Worm (Caenorhabditis elegans): ENCODE measurements around the gene nhr-78.
A peak's percentile ranks its signal among the peaks of the same experiment; 100 is the strongest.

Gene nhr-78

DNA sequence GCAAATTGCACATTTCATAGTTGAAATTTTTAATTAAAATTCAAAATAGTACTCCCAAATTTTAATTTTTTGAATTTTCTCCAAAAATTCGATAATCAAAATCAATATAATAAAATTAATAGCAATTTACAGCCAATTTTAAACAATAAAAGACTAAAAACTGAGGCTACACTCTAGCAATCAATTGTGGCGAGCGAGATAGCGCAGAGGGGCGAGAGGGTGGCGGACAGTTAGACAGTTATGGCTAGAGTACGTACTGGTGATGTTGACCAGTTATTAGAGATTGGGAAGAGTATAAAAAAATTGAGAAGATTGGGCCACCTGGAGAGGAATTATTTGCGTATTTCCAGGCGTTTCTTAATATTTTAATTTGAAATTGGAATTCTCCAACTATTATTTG, at the start of gene nhr-78:
TSS of gene nhr-78 (minus strand) at position 182 of the 400 bp plus-strand sequence.
- TF ChIP-seq elt-2 (tag; optimal IDR thresholded peaks at IDR 0.05) (peak; percentile 27), pqm-1 (tag; optimal IDR thresholded peaks at IDR 0.05) (peak; percentile 23), tbx-2 (tag; optimal IDR thresholded peaks at IDR 0.05) (no peak), ceh-28 (tag; optimal IDR thresholded peaks at IDR 0.05) (peak; percentile 52)

DNA sequence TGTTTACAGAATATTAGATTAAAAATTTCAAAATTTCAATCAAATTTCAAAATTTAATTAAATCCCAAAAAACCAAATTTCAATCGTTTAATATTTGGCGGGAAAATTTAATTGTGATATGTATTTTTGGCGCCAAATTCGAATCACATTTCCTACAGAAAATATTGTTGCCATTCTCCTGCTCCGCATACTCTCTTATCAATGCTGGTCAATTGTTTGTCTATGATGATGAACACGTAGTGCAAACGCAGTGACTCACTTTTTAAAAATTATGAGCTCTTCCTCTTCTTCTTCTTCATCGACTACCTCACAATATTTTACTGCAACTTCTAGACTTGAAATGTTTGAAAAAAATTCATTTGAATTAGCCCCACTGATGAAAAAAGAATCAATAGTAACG, 48.8 kb upstream of the nhr-78 start, which contains the start of gene trpl-2:
TSS of gene trpl-2 (plus strand) at position 210 of the 400 bp plus-strand sequence.
- TF ChIP-seq jun-1 (tag; optimal IDR thresholded peaks at IDR 0.05) (no peak), elt-2 (tag; optimal IDR thresholded peaks at IDR 0.05) (peak; percentile 22)

- no peak for TF ChIP-seq egl-5 (tag; optimal IDR thresholded peaks at IDR 0.05)
- no peak for TF ChIP-seq nhr-11 (tag; optimal IDR thresholded peaks at IDR 0.05)
- TF ChIP-seq ceh-28 (tag; optimal IDR thresholded peaks at IDR 0.05): peak; percentile 92
- TF ChIP-seq nhr-25 (tag; optimal IDR thresholded peaks at IDR 0.05): no peak
- no peak for TF ChIP-seq unc-62 (GFP tag; optimal IDR thresholded peaks at IDR 0.05)
Observed at ce11 chrIV:4319473-4319872, 41.8 kb upstream of the nhr-78 start.

ce11 chrIV:4318056-4318455, 40.4 kb upstream of the nhr-78 start:
- TF ChIP-seq tbx-2 (tag; optimal IDR thresholded peaks at IDR 0.05) (no peak), fkh-10 (GFP tag; optimal IDR thresholded peaks at IDR 0.05) (no peak), ceh-28 (tag; optimal IDR thresholded peaks at IDR 0.05) (no peak), lin-15B (tag; optimal IDR thresholded peaks at IDR 0.05) (no peak), aly-2 (tag; optimal IDR thresholded peaks at IDR 0.05) (no peak), lin-39 (tag; optimal IDR thresholded peaks at IDR 0.05) (no peak), ceh-16 (tag; optimal IDR thresholded peaks at IDR 0.05) (no peak), snpc-4 (tag; optimal IDR thresholded peaks at IDR 0.05) (no peak)

- TF ChIP-seq ceh-28 (tag; optimal IDR thresholded peaks at IDR 0.05) (peak; percentile 96), nhr-12 (tag; optimal IDR thresholded peaks at IDR 0.05) (no peak), nhr-28 (tag; optimal IDR thresholded peaks at IDR 0.05) (no peak), egl-27 (tag; optimal IDR thresholded peaks at IDR 0.05) (no peak), aly-2 (tag; optimal IDR thresholded peaks at IDR 0.05) (no peak), nhr-77 (tag; optimal IDR thresholded peaks at IDR 0.05) (no peak), snpc-4 (tag; optimal IDR thresholded peaks at IDR 0.05) (no peak)
Observed at ce11 chrIV:4317638-4318037, 40.0 kb upstream of the nhr-78 start.

DNA sequence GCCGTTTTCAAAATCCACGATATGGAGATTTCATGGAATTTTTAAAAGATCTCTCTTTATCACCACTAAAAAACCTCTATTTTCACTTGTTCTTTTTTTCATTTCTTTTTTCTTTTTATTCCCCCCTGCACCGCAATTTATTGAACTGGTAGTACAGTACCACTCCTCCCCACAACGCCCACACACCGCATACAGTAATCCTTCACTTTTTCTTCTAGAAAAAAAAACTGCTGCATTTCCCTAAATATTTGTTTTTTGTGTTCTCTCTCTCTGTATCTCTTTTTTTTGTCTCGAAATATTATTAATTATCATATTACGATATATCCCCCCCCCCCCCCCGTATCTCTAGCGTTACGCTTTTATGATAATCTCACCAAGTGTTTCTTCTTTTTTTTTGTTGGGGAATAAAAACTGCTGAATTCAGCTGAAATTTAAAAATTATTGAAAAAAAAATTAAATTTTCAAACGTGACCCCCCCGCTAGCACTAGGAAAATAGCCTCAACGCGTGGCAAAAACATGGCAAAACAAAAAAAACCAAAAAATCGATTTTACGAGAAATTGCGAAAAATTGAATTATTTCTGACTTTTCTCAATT, 39.2 kb upstream of the nhr-78 start, which contains the start of gene Y24D9B.1:
TSS of gene Y24D9B.1 (plus strand) at position 546 of the 596 bp plus-strand sequence.
- TF ChIP-seq nhr-43 (tag; optimal IDR thresholded peaks at IDR 0.05; ENCODE audit: poor library complexity, severe bottlenecking) (no peak), unc-39 (tag; optimal IDR thresholded peaks at IDR 0.05) (no peak), daf-12 (tag; optimal IDR thresholded peaks at IDR 0.05) (no peak), nfya-1 (tag; optimal IDR thresholded peaks at IDR 0.05; ENCODE audit: insufficient read depth) (no peak), R02D3.7 (tag; optimal IDR thresholded peaks at IDR 0.05) (no peak), ceh-82 (tag; optimal IDR thresholded peaks at IDR 0.05) (no peak), sea-2 (GFP tag; optimal IDR thresholded peaks at IDR 0.05) (no peak), elt-2 (tag; optimal IDR thresholded peaks at IDR 0.05) (no peak), nhr-237 (tag; optimal IDR thresholded peaks at IDR 0.05) (no peak), fkh-10 (GFP tag; optimal IDR thresholded peaks at IDR 0.05) (no peak), aly-2 (tag; optimal IDR thresholded peaks at IDR 0.05) (no peak), zag-1 (tag; optimal IDR thresholded peaks at IDR 0.05) (no peak), jun-1 (tag; optimal IDR thresholded peaks at IDR 0.05) (no peak), lin-39 (tag; optimal IDR thresholded peaks at IDR 0.05) (no peak), lin-15B (tag; optimal IDR thresholded peaks at IDR 0.05) (no peak), elt-1 (tag; optimal IDR thresholded peaks at IDR 0.05) (no peak), nhr-23 (tag; optimal IDR thresholded peaks at IDR 0.05) (no peak), ceh-28 (tag; optimal IDR thresholded peaks at IDR 0.05) (no peak), nhr-28 (tag; optimal IDR thresholded peaks at IDR 0.05) (no peak)
